Fruit fly (Drosophila melanogaster): ENCODE data around the gene CG42529.
"Not testable (repeated sequence)": the region's sequence is repeated elsewhere in the genome, so short reads cannot be mapped to it uniquely, and the experiment has no call there.

Gene CG42529

dm6 chr3L:19728694-19729093, at the start of gene CG42529:
TSS of gene CG42529 (plus strand) at chr3L:19728994.
- TF ChIP-seq CG17801 (GFP tag; optimal IDR thresholded peaks at IDR 0.05; ENCODE audit: partially characterized antibody): not testable (repeated sequence)

DNA sequence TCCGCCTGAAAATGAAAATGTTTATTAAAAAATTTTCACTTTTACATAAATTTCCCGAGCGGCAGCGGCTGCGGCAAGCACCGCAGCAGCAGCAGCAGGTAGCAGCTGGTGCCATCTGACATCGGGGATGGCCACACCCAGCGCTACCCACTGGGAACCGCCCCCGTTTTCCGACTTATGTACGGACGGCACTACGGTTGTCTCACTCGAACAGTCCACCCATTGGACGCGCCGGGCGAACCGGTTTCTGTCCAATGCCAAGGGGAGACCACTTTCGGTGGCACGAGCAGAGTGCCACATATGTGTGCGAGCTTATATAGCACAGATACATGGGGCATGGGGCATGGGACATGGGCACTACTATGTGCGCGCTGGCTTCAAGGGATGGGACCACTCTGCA, 45.9 kb upstream of the CG42529 start:
- TF ChIP-seq CG17801 (GFP tag; optimal IDR thresholded peaks at IDR 0.05; ENCODE audit: partially characterized antibody): no peak

dm6 chr3L:19683520-19683919, 45.3 kb upstream of the CG42529 start:
- TF ChIP-seq CG17801 (GFP tag; optimal IDR thresholded peaks at IDR 0.05; ENCODE audit: partially characterized antibody): no peak

DNA sequence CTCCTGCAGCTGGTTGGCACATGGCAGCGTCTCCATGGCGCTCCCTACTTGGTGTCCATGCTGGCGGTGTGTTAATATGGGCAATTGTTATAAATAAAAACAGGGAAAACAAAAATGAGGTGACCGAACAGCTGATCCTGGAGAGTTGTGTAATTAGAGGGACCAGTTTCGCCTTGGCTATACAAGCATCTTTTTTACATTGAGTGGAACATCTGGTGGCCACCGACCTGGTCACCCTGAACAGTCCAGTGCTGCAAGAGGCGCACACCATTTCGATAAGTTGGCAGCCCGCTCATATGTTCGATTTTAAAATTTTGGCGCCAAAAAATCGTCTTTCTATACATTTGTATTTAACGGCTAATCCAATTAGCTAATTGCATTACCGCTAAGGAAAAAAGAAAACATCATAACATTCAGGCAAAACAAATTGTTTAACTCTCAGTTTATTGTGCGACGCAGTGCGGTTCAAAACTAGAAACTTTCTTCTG, 41.5 kb upstream of the CG42529 start, which contains the start of the genes CG8765 and Gbeta76C:
CG8765 (minus strand) TSS at position 154 of the 488 bp plus-strand sequence.
Gbeta76C (plus strand) TSS at position 438 of the 488 bp plus-strand sequence.
- TF ChIP-seq CG17801 (GFP tag; optimal IDR thresholded peaks at IDR 0.05; ENCODE audit: partially characterized antibody): peak; percentile 20

dm6 chr3L:19694156-19694643, 34.6 kb upstream of the CG42529 start:
- TF ChIP-seq CG17801 (GFP tag; optimal IDR thresholded peaks at IDR 0.05; ENCODE audit: partially characterized antibody): no peak

DNA sequence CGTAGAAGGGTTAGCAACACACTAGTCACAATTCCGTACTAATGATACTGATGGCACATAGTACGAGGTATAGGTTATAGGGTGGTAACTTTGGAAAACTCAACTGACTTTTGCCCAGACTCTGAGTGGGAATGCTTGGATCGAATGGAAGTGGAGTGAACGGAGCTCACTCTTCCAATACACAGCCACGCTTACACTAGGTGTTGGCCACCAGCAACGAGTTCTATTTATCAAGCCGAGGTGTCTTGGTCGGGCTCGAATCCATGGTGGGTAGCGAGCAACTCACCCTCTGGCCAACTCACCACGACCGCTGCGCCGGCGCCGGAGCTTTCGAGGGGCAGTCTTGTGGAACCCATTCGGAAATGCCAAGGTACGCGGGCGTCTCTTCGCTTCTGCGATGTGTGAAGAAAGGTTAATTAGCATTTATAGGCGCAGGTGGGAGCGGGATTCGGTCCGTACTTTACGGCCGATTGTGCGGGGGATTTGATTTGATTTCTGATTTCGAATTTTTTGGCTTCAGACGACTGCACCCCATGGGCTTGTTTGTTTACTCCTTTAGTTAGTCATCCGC, 33.7 kb upstream of the CG42529 start, which contains the start of gene verm:
verm (minus strand) TSS at position 204 of the 571 bp plus-strand sequence.
- no peak for TF ChIP-seq CG17801 (GFP tag; optimal IDR thresholded peaks at IDR 0.05; ENCODE audit: partially characterized antibody)

dm6 chr3L:19696073-19696960, 32.5 kb upstream of the CG42529 start:
- TF ChIP-seq CG17801 (GFP tag; optimal IDR thresholded peaks at IDR 0.05; ENCODE audit: partially characterized antibody): no peak

- no peak for TF ChIP-seq CG17801 (GFP tag; optimal IDR thresholded peaks at IDR 0.05; ENCODE audit: partially characterized antibody)
Observed at dm6 chr3L:19697395-19697978, 31.3 kb upstream of the CG42529 start.

DNA sequence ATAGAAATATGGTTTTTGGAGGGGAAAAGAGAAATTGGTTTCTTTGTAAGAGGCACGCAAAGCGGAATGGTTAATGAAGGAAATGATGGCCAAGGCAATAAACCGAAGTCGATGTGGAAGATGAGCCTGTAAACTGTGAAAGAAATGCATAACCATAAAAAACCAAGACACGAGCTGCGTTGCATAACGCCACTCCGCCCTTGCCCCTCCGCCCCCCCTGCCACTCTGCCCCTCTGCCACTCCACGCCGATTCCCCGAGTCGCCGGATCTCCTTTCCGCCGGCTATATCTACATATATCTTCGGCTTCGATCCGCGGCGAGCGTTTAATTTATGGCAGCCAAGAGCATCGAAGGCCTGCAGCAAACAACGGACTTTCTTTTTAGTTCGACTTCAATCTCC, 30.1 kb upstream of the CG42529 start:
- no peak for TF ChIP-seq CG17801 (GFP tag; optimal IDR thresholded peaks at IDR 0.05; ENCODE audit: partially characterized antibody)

dm6 chr3L:19699651-19700050, 29.1 kb upstream of the CG42529 start:
- TF ChIP-seq CG17801 (GFP tag; optimal IDR thresholded peaks at IDR 0.05; ENCODE audit: partially characterized antibody): no peak

dm6 chr3L:19700463-19700862, 28.3 kb upstream of the CG42529 start:
- no peak for TF ChIP-seq CG17801 (GFP tag; optimal IDR thresholded peaks at IDR 0.05; ENCODE audit: partially characterized antibody)

DNA sequence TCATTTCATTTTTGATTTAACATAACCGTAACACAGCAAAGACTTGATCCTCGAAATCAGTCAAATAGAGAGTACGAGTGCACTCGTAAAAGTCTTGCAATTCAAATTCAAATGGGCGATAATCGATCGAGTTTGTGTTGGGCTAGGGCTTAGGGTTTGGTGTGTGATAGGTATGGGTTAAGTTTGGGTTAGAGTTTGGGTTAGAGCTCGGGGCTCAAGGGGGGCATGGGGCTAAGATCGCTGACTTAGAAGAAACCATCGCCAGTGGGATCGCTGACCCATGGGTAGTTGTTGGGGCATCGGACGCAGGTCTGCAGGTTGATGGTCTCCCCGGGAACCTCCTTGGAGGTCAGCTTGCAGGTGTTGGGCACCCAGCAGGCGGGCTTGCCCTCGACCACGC, 27.7 kb upstream of the CG42529 start:
- TF ChIP-seq CG17801 (GFP tag; optimal IDR thresholded peaks at IDR 0.05; ENCODE audit: partially characterized antibody): no peak

DNA sequence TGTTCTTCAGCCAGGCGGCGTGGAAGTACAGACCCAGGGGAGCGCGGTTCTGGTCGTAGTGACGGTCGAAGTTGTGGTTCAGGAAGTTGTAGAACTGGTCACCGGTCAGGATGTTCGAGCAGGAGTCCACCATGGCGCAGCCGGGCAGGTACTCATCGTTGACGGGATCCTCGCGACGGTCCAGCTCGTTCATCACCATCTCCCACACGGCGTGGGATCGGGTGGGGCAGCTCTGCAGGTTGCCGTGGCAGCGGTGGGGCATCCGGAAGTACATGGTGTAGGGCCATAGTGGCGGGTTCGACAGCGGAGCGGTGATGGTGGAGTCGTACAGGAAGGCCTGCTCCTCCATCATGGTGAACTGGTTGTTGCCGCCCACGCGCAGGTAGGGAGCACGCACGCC, 27.1 kb upstream of the CG42529 start:
- no peak for TF ChIP-seq CG17801 (GFP tag; optimal IDR thresholded peaks at IDR 0.05; ENCODE audit: partially characterized antibody)

- TF ChIP-seq CG17801 (GFP tag; optimal IDR thresholded peaks at IDR 0.05; ENCODE audit: partially characterized antibody): no peak
Observed at dm6 chr3L:19703323-19703722, 25.5 kb upstream of the CG42529 start.

dm6 chr3L:19704869-19705268, 23.9 kb upstream of the CG42529 start:
- TF ChIP-seq CG17801 (GFP tag; optimal IDR thresholded peaks at IDR 0.05; ENCODE audit: partially characterized antibody): no peak

Data from ovary, adult (tissue).